Fruit fly (Drosophila melanogaster): Measurements from ENCODE around the gene Moca-cyp.

dm6 chr3R:28293748-28294147, 46.4 kb upstream of the Moca-cyp start, which contains the start of gene UQCR-14L:
- TF ChIP-seq CTCF (optimal IDR thresholded peaks at IDR 0.05) (no peak), CG8478 (optimal IDR thresholded peaks at IDR 0.05) (no peak)
